Worm (Caenorhabditis elegans): ENCODE results near the gene dsh-1.

The dsh-1 gene

ce11 chrII:5222830-5223229 lies 2.4 kb downstream of the dsh-1 start:
- TF ChIP-seq madf-9 (GFP tag; conservative IDR thresholded peaks at IDR 0.05) (no peak), unc-62 (GFP tag; optimal IDR thresholded peaks at IDR 0.05 in 1 of 2) (no peak), unc-62 (tag; optimal IDR thresholded peaks at IDR 0.05) (no peak), fos-1 (tag; optimal IDR thresholded peaks at IDR 0.05) (no peak), dmd-8 (GFP tag; IDR thresholded peaks at IDR 0.05) (no peak), mxl-3 (GFP tag; optimal IDR thresholded peaks at IDR 0.05) (no peak), nhr-237 (tag; optimal IDR thresholded peaks at IDR 0.05) (no peak), vab-7 (GFP tag; IDR thresholded peaks at IDR 0.05) (no peak), ZK546.5 (tag; optimal IDR thresholded peaks at IDR 0.05) (no peak), lin-15B (tag; optimal IDR thresholded peaks at IDR 0.05) (no peak), madf-5 (GFP tag; IDR thresholded peaks at IDR 0.05) (no peak), nhr-11 (tag; optimal IDR thresholded peaks at IDR 0.05) (peak; percentile 9), aly-2 (tag; optimal IDR thresholded peaks at IDR 0.05) (no peak), aha-1 (tag) (peak; percentile 46), spr-3 (GFP tag; optimal IDR thresholded peaks at IDR 0.05) (no peak)

- no peak for TF ChIP-seq F10B5.3 (tag; optimal IDR thresholded peaks at IDR 0.05)
- no peak for TF ChIP-seq tag-97 (GFP tag; IDR thresholded peaks at IDR 0.05)
- no peak for TF ChIP-seq nhr-77 (tag; optimal IDR thresholded peaks at IDR 0.05)
- no peak for TF ChIP-seq hlh-11 (tag; optimal IDR thresholded peaks at IDR 0.05)
- TF ChIP-seq unc-62 (GFP tag; optimal IDR thresholded peaks at IDR 0.05 in 1 of 2): peak in 1 of 2 experiments; percentile 58
- no peak for TF ChIP-seq unc-62 (tag; optimal IDR thresholded peaks at IDR 0.05)
- TF ChIP-seq F37D6.2 (tag; optimal IDR thresholded peaks at IDR 0.05): no peak
- no peak for TF ChIP-seq nhr-6 (tag; optimal IDR thresholded peaks at IDR 0.05)
Observed at ce11 chrII:5220648-5221047, 4.5 kb downstream of the dsh-1 start.

ce11 chrII:5218349-5218748 lies 6.8 kb downstream of the dsh-1 start:
- TF ChIP-seq dve-1 (tag; optimal IDR thresholded peaks at IDR 0.05; ENCODE audit: insufficient read depth) (no peak), ZK337.2 (GFP tag; IDR thresholded peaks at IDR 0.05) (no peak), ctbp-1 (GFP tag; IDR thresholded peaks at IDR 0.05) (no peak), ZK546.5 (tag; optimal IDR thresholded peaks at IDR 0.05) (no peak), aha-1 (tag) (peak; percentile 39), lir-3 (tag; optimal IDR thresholded peaks at IDR 0.05) (no peak)

ce11 chrII:5212675-5213074 lies 12.5 kb downstream of the dsh-1 start, which contains the start of gene C34F11.1:
C34F11.1 (plus strand) TSS chrII:5212975.
- TF ChIP-seq tra-1 (GFP tag; IDR thresholded peaks at IDR 0.05) (no peak), zfp-2 (tag; optimal IDR thresholded peaks at IDR 0.05) (no peak), sdz-12 (GFP tag; optimal IDR thresholded peaks at IDR 0.05) (no peak), nhr-76 (tag; optimal IDR thresholded peaks at IDR 0.05) (no peak), saeg-2 (GFP tag; IDR thresholded peaks at IDR 0.05) (no peak), nhr-77 (tag; optimal IDR thresholded peaks at IDR 0.05) (no peak)

ce11 chrII:5211970-5212369 lies 13.2 kb downstream of the dsh-1 start, which contains the start of gene C34F11.2:
C34F11.2 (plus strand) TSS chrII:5212270.
- no peak for TF ChIP-seq lin-1 (GFP tag; IDR thresholded peaks at IDR 0.05)
- TF ChIP-seq aha-1 (tag): peak; percentile 90
- no peak for TF ChIP-seq ceh-62 (tag; optimal IDR thresholded peaks at IDR 0.05)
- TF ChIP-seq hif-1 (tag; optimal IDR thresholded peaks at IDR 0.05): no peak
- no peak for TF ChIP-seq lin-29 (GFP tag; IDR thresholded peaks at IDR 0.05)

- TF ChIP-seq nhr-28 (tag; optimal IDR thresholded peaks at IDR 0.05): peak; percentile 64
- no peak for TF ChIP-seq set-16 (GFP tag; IDR thresholded peaks at IDR 0.05)
- TF ChIP-seq mes-2 (tag; optimal IDR thresholded peaks at IDR 0.05; ENCODE audit: poor library complexity, severe bottlenecking): no peak
- no peak for TF ChIP-seq lin-39 (tag; optimal IDR thresholded peaks at IDR 0.05)
- no peak for TF ChIP-seq tag-97 (GFP tag; IDR thresholded peaks at IDR 0.05)
- TF ChIP-seq ceh-62 (tag; optimal IDR thresholded peaks at IDR 0.05): no peak
- peak in 1 of 2 experiments; percentile 95 for TF ChIP-seq unc-62 (GFP tag; optimal IDR thresholded peaks at IDR 0.05 in 1 of 2)
- TF ChIP-seq unc-62 (tag; optimal IDR thresholded peaks at IDR 0.05): no peak
- TF ChIP-seq aha-1 (tag): peak; percentile 27
Observed at ce11 chrII:5210830-5211229, 14.4 kb downstream of the dsh-1 start, which contains the start of gene C34F11.8. C34F11.8 (minus strand) TSS chrII:5210964.

Data from whole organism, L4 larva.